Worm (Caenorhabditis elegans): ENCODE data around the gene mrpl-20.

- TF ChIP-seq elt-1 (tag; optimal IDR thresholded peaks at IDR 0.05): no peak
- TF ChIP-seq lin-39 (tag; optimal IDR thresholded peaks at IDR 0.05): no peak
- no peak for TF ChIP-seq unc-39 (tag; optimal IDR thresholded peaks at IDR 0.05)
- TF ChIP-seq ZK546.5 (tag; optimal IDR thresholded peaks at IDR 0.05): no peak
- TF ChIP-seq lsy-2 (tag; optimal IDR thresholded peaks at IDR 0.05): no peak
- TF ChIP-seq unc-62 (GFP tag; optimal IDR thresholded peaks at IDR 0.05): no peak
- no peak for TF ChIP-seq sma-9 (GFP tag; optimal IDR thresholded peaks at IDR 0.05)
- TF ChIP-seq sma-9 (tag; optimal IDR thresholded peaks at IDR 0.05): no peak
- no peak for TF ChIP-seq sma-3 (GFP tag; optimal IDR thresholded peaks at IDR 0.05)
- no peak for TF ChIP-seq C34F6.9 (tag; optimal IDR thresholded peaks at IDR 0.05)
- TF ChIP-seq snpc-4 (tag; optimal IDR thresholded peaks at IDR 0.05): no peak
These were observed 4.8 kb upstream of the mrpl-20 start for ce11 chrII:13333103-13333764.

All from whole organism, L2 larva.